Fruit fly (Drosophila melanogaster) whole organism, embryonic: ENCODE data around the gene Tmtc4.

Source experiments
- CG15514 ChIP-seq: fragments of 200-800 bp; sonication (Bioruptor generic); optimal IDR thresholded peaks from 3 replicates; lab custom pipeline; 2017; ENCODE audit warnings: missing biosample characterization, missing genetic modification characterization, mild to moderate bottlenecking, moderate library complexity, missing genetic modification reagents
- CG3163 ChIP-seq: fragments of 200-800 bp; sonication (Bioruptor generic); optimal IDR thresholded peaks from 3 replicates; lab custom pipeline; 2016; ENCODE audit warnings: missing biosample characterization, missing genetic modification characterization
- CG7963 ChIP-seq: fragments of 200-800 bp; sonication (Bioruptor generic); IDR thresholded peaks from 3 replicates; pipeline ENCODE4 v1.3.6; 2022; ENCODE audit warnings: missing biosample characterization, missing genetic modification characterization; ENCODE audit not compliant: partially characterized antibody
- E2f2 ChIP-seq: fragments of 200-800 bp; sonication (Bioruptor generic); IDR thresholded peaks from 2 replicates; pipeline ENCODE4 v1.3.6; 2022; ENCODE audit warnings: missing biosample characterization, missing genetic modification characterization
- Hr51 ChIP-seq, 2 experiments: fragments of 200-800 bp; sonication (Bioruptor generic); optimal IDR thresholded peaks; 2 replicates in 1 of 2; 3 replicates in 1 of 2; lab custom pipeline; 2016 to 2018; ENCODE audit warnings: missing biosample characterization in 2 of 2, missing genetic modification characterization in 2 of 2, mild to moderate bottlenecking in 1 of 2, moderate library complexity in 1 of 2
- Trl ChIP-seq, 3 experiments: fragments of >200 bp in 2 of 3; fragments of 200-800 bp in 1 of 3; sonication (Bioruptor generic) in 1 of 3; optimal IDR thresholded peaks; 2 replicates in 1 of 3; 3 replicates in 2 of 3; lab custom pipeline; 2016 to 2017; ENCODE audit warnings: missing biosample characterization in 1 of 3, missing genetic modification characterization in 1 of 3
- br ChIP-seq: fragments of >200 bp; optimal IDR thresholded peaks from 2 replicates; lab custom pipeline; 2017
- klu ChIP-seq: fragments of 200-800 bp; sonication (Bioruptor generic); IDR thresholded peaks from 2 replicates; pipeline ENCODE4 v1.3.6; 2022; ENCODE audit warnings: missing biosample characterization, missing genetic modification characterization
- odd ChIP-seq: fragments of 200-800 bp; sonication (Bioruptor generic); optimal IDR thresholded peaks from 2 replicates; lab custom pipeline; 2017; ENCODE audit warnings: missing biosample characterization, mild to moderate bottlenecking, missing genetic modification characterization
- pita ChIP-seq: fragments of 200-800 bp; sonication (Bioruptor generic); optimal IDR thresholded peaks from 2 replicates; lab custom pipeline; 2017; ENCODE audit warnings: missing biosample characterization, mild to moderate bottlenecking, missing genetic modification characterization
- tna ChIP-seq: fragments of 200-800 bp; sonication (Bioruptor generic); IDR thresholded peaks from 2 replicates; pipeline ENCODE4 v1.3.6; 2022; ENCODE audit warnings: missing biosample characterization, missing genetic modification characterization; ENCODE audit not compliant: partially characterized antibody

dm6 chr3R:15366839-15367238 lies 15.8 kb downstream of the Tmtc4 start:
- TF ChIP-seq odd (GFP tag; lab: Kevin White, UChicago) (no peak), Hr51 (GFP tag; optimal IDR thresholded peaks at IDR 0.05; lab: Kevin White, UChicago) (no peak), CG3163 (GFP tag; lab: Kevin White, UChicago) (no peak), br (lab: Kevin White, UChicago) (no peak), tna (GFP tag; lab: Robert Waterston, UW) (no peak), pita (no peak), CG7963 (GFP tag; lab: Robert Waterston, UW) (no peak), Trl (optimal IDR thresholded peaks at IDR 0.05; lab: Kevin White, UChicago) (no peak), Trl (GFP tag; optimal IDR thresholded peaks at IDR 0.05; lab: Kevin White, UChicago) (no peak), klu (no peak), E2f2 (GFP tag; lab: Robert Waterston, UW) (no peak), CG15514 (GFP tag; lab: Kevin White, UChicago) (no peak)
